Fruit fly (Drosophila melanogaster): ENCODE measurements around the gene Hs2st.

DNA sequence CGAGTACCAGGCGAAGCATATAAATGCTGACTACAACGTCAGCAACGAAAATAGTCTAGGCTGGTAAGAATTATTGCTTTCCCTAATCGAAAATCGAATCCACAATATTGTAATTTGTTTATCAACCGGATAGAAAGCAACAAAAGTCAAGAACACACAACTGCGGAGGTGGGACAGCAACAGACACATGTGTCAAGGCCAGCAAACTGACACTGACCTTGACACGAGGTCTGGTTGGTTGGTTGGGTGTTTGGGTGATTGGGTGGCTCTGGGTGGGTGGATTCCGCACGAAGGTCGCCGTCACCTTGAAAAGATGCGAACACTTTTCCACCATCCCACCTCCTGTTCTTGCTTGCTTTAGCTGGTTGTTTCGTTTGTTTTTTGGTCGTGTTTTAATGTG, 41.9 kb downstream of the Hs2st start:
- TF ChIP-seq cnc (optimal IDR thresholded peaks at IDR 0.05) (no peak), CG11617 (GFP tag; optimal IDR thresholded peaks at IDR 0.05) (no peak), CG33017 (tag; optimal IDR thresholded peaks at IDR 0.05) (no peak), bab1 (GFP tag; optimal IDR thresholded peaks at IDR 0.05) (no peak), CG7101 (tag; optimal IDR thresholded peaks at IDR 0.05) (no peak), tj (GFP tag; optimal IDR thresholded peaks at IDR 0.05) (no peak)

Data from whole organism, adult.